Fruit fly (Drosophila melanogaster): Measurements from ENCODE around the gene CG42740.

- no peak for TF ChIP-seq CG8478 (optimal IDR thresholded peaks at IDR 0.05)
- no peak for TF ChIP-seq CTCF (optimal IDR thresholded peaks at IDR 0.05)
Measured at dm6 chr3R:30465775-30466494, 43.2 kb upstream of the CG42740 start, which contains the start of gene PH4alphaEFB.

Measured in S2 (cell line).